Worm (Caenorhabditis elegans): ENCODE measurements around the gene srxa-11.

- TF ChIP-seq ama-1 (optimal IDR thresholded peaks at IDR 0.05) (no peak), flt-1 (GFP tag; IDR thresholded peaks at IDR 0.05) (no peak), scrt-1 (GFP tag; IDR thresholded peaks at IDR 0.05) (no peak), sea-1 (GFP tag; conservative IDR thresholded peaks at IDR 0.05) (no peak), hmg-4 (GFP tag; optimal IDR thresholded peaks at IDR 0.05) (no peak), hmbx-1 (tag; optimal IDR thresholded peaks at IDR 0.05) (no peak)
These were observed 25.1 kb downstream of the srxa-11 start, which contains the start of gene R10D12.6 for ce11 chrV:13949010-13949409.

All from whole organism, early embryonic.